Fruit fly (Drosophila melanogaster) whole organism, wandering third instar larva: ENCODE measurements around the gene CG15160.

Source experiments
- Abd-B ChIP-seq: fragments of >200 bp; optimal IDR thresholded peaks from 2 replicates; lab custom pipeline; 2017; ENCODE audit warnings: missing biosample characterization, missing genetic modification characterization
- CG32264 ChIP-seq: fragments of 200-800 bp; sonication (Bioruptor generic); optimal IDR thresholded peaks from 2 replicates; lab custom pipeline; 2016; ENCODE audit warnings: missing biosample characterization, missing genetic modification characterization
- CG9705 ChIP-seq: fragments of 200-800 bp; sonication (Bioruptor generic); optimal IDR thresholded peaks from 2 replicates; lab custom pipeline; 2018; ENCODE audit warnings: missing biosample characterization, mild to moderate bottlenecking, missing genetic modification characterization
- CrebA ChIP-seq: fragments of 200-800 bp; sonication (Bioruptor generic); optimal IDR thresholded peaks from 2 replicates; lab custom pipeline; 2016; ENCODE audit warnings: missing biosample characterization, mild to moderate bottlenecking, missing genetic modification characterization, borderline replicate concordance
- Dfd ChIP-seq: fragments of >200 bp; optimal IDR thresholded peaks from 2 replicates; lab custom pipeline; 2017; ENCODE audit warnings: missing biosample characterization, missing genetic modification characterization
- Dif ChIP-seq: fragments of 200-275, 200-300 bp; sonication (Bioruptor generic); optimal IDR thresholded peaks from 2 replicates; lab custom pipeline; 2018; ENCODE audit warnings: missing biosample characterization, missing genetic modification characterization; ENCODE audit not compliant: partially characterized antibody
- GATAd ChIP-seq: sonication (Bioruptor generic); optimal IDR thresholded peaks from 2 replicates; lab custom pipeline; 2016; ENCODE audit warnings: missing biosample characterization, missing genetic modification characterization
- HLH106 ChIP-seq: fragments of 200-800 bp; optimal IDR thresholded peaks from 3 replicates; lab custom pipeline; 2019; ENCODE audit warnings: missing biosample characterization, mild to moderate bottlenecking, missing genetic modification characterization, moderate library complexity
- Hnf4 ChIP-seq: fragments of 200-800 bp; sonication (Bioruptor generic); optimal IDR thresholded peaks from 2 replicates; lab custom pipeline; 2016; ENCODE audit warnings: missing biosample characterization, mild to moderate bottlenecking, missing genetic modification characterization
- Hr78 ChIP-seq: fragments of >200 bp; optimal IDR thresholded peaks from 2 replicates; lab custom pipeline; 2017; ENCODE audit warnings: missing biosample characterization, missing genetic modification characterization
- Hr83 ChIP-seq: fragments of 200-300 bp; sonication (Bioruptor generic); optimal IDR thresholded peaks from 2 replicates; lab custom pipeline; 2016; ENCODE audit warnings: missing biosample characterization, mild to moderate bottlenecking, missing genetic modification characterization, moderate library complexity; ENCODE audit not compliant: poor library complexity, severe bottlenecking
- Jra ChIP-seq: sonication (Bioruptor generic); optimal IDR thresholded peaks from 2 replicates; lab custom pipeline; 2016; ENCODE audit warnings: missing biosample characterization, missing genetic modification characterization
- Mio ChIP-seq: sonication (Bioruptor generic); optimal IDR thresholded peaks from 2 replicates; lab custom pipeline; 2016; ENCODE audit warnings: missing biosample characterization, missing genetic modification characterization
- Myc ChIP-seq: fragments of >200 bp; optimal IDR thresholded peaks from 2 replicates; lab custom pipeline; 2017
- N ChIP-seq: fragments of >200 bp; optimal IDR thresholded peaks from 2 replicates; lab custom pipeline; 2018; ENCODE audit warnings: missing biosample characterization, missing external identifiers, missing genetic modification characterization
- OdsH ChIP-seq: fragments of 200-800 bp; sonication (Bioruptor generic); optimal IDR thresholded peaks from 2 replicates; lab custom pipeline; 2016; ENCODE audit warnings: missing biosample characterization, mild to moderate bottlenecking, missing genetic modification characterization
- Rel ChIP-seq, 2 experiments: fragments of 200-800 bp; sonication (Bioruptor generic) in 1 of 2; optimal IDR thresholded peaks; 2 replicates in 1 of 2; 3 replicates in 1 of 2; lab custom pipeline; 2016 to 2019; ENCODE audit warnings: mild to moderate bottlenecking in 2 of 2, missing biosample characterization in 2 of 2, missing genetic modification characterization in 2 of 2, moderate library complexity in 1 of 2
- Sp1 ChIP-seq: fragments of 200-800 bp; sonication (Bioruptor generic); optimal IDR thresholded peaks from 3 replicates; lab custom pipeline; 2019; ENCODE audit warnings: missing biosample characterization, mild to moderate bottlenecking, missing genetic modification characterization, moderate library complexity
- Vsx2 ChIP-seq: fragments of 200-300, 225-300 bp; sonication (Bioruptor generic); optimal IDR thresholded peaks from 2 replicates; lab custom pipeline; 2018; ENCODE audit warnings: missing biosample characterization, missing genetic modification characterization; ENCODE audit not compliant: partially characterized antibody
- br ChIP-seq: fragments of 200-800 bp; sonication (Bioruptor generic); optimal IDR thresholded peaks from 2 replicates; lab custom pipeline; 2016; ENCODE audit warnings: missing biosample characterization, missing genetic modification characterization
- brk ChIP-seq: fragments of 200-800 bp; sonication (Bioruptor generic); optimal IDR thresholded peaks from 2 replicates; lab custom pipeline; 2016; ENCODE audit warnings: missing biosample characterization, mild to moderate bottlenecking, missing genetic modification characterization
- dl ChIP-seq, 2 experiments: fragments of 175-275, 200-275 bp in 1 of 2; fragments of 200-275 bp in 1 of 2; sonication (Bioruptor generic); optimal IDR thresholded peaks; lab custom pipeline; 2018; ENCODE audit warnings: mild to moderate bottlenecking in 2 of 2, missing biosample characterization in 2 of 2, missing genetic modification characterization in 2 of 2, moderate library complexity in 2 of 2; ENCODE audit not compliant: partially characterized antibody in 2 of 2, insufficient read depth in 1 of 2
- dmrt93B ChIP-seq: fragments of 200-800 bp; sonication (Bioruptor generic); optimal IDR thresholded peaks from 2 replicates; lab custom pipeline; 2018; ENCODE audit warnings: missing biosample characterization, mild to moderate bottlenecking, missing genetic modification characterization
- dsf ChIP-seq: sonication (Bioruptor generic); optimal IDR thresholded peaks from 2 replicates; lab custom pipeline; 2016; ENCODE audit warnings: missing biosample characterization, missing genetic modification characterization, borderline replicate concordance
- ey ChIP-seq: fragments of 200-800 bp; sonication (Bioruptor generic); optimal IDR thresholded peaks from 2 replicates; lab custom pipeline; 2016; ENCODE audit warnings: missing biosample characterization, missing genetic modification characterization
- foxo ChIP-seq, 2 experiments: fragments of 200-800 bp; sonication (Bioruptor generic); optimal IDR thresholded peaks; 2 replicates in 1 of 2; 3 replicates in 1 of 2; lab custom pipeline; 2016 to 2017; ENCODE audit warnings: missing biosample characterization in 2 of 2, missing genetic modification characterization in 2 of 2
- fru ChIP-seq: fragments of 200-800 bp; sonication (Bioruptor generic); optimal IDR thresholded peaks from 3 replicates; lab custom pipeline; 2016; ENCODE audit warnings: missing biosample characterization, mild to moderate bottlenecking, missing genetic modification characterization
- h ChIP-seq: fragments of 200-800 bp; sonication (Bioruptor generic); optimal IDR thresholded peaks from 3 replicates; lab custom pipeline; 2016; ENCODE audit warnings: missing biosample characterization, mild to moderate bottlenecking, missing genetic modification characterization
- jim ChIP-seq: fragments of 175-275, 200-325 bp; sonication (Bioruptor generic); optimal IDR thresholded peaks from 2 replicates; lab custom pipeline; 2016; ENCODE audit warnings: missing biosample characterization, mild to moderate bottlenecking, missing genetic modification characterization
- lola ChIP-seq: fragments of >200 bp; optimal IDR thresholded peaks from 2 replicates; lab custom pipeline; 2017; ENCODE audit warnings: missing biosample characterization, missing genetic modification characterization
- pan ChIP-seq: fragments of >200 bp; optimal IDR thresholded peaks from 2 replicates; lab custom pipeline; 2017
- psq ChIP-seq: fragments of 200-800 bp; sonication (Bioruptor generic); optimal IDR thresholded peaks from 3 replicates; lab custom pipeline; 2017; ENCODE audit warnings: missing biosample characterization, mild to moderate bottlenecking, missing genetic modification characterization, moderate library complexity
- rgr ChIP-seq: fragments of 200-800 bp; sonication (Bioruptor generic); optimal IDR thresholded peaks from 3 replicates; lab custom pipeline; 2016; ENCODE audit warnings: missing biosample characterization, mild to moderate bottlenecking, missing genetic modification characterization
- sage ChIP-seq: fragments of 200-800 bp; sonication (Bioruptor generic); optimal IDR thresholded peaks from 2 replicates; lab custom pipeline; 2016; ENCODE audit warnings: missing biosample characterization, mild to moderate bottlenecking, missing genetic modification characterization
- sv ChIP-seq: fragments of 200-800 bp; sonication (Bioruptor generic); optimal IDR thresholded peaks from 3 replicates; lab custom pipeline; 2016; ENCODE audit warnings: missing biosample characterization, missing genetic modification characterization
- tai ChIP-seq: sonication (Bioruptor generic); optimal IDR thresholded peaks from 2 replicates; lab custom pipeline; 2016; ENCODE audit warnings: missing biosample characterization, missing genetic modification characterization
- usp ChIP-seq: fragments of >200 bp; optimal IDR thresholded peaks from 2 replicates; lab custom pipeline; 2017; ENCODE audit warnings: missing biosample characterization, missing genetic modification characterization
- woc ChIP-seq: sonication (Bioruptor generic); optimal IDR thresholded peaks from 2 replicates; lab custom pipeline; 2016; ENCODE audit warnings: missing biosample characterization, mild to moderate bottlenecking, missing genetic modification characterization

The CG15160 gene

dm6 chr2L:18556384-18556783 is 34.3 kb upstream of the CG15160 start:
- TF ChIP-seq brk (GFP tag; lab: Kevin White, UChicago) = no peak
- no peak for TF ChIP-seq fru (GFP tag; lab: Kevin White, UChicago)

- TF ChIP-seq OdsH (GFP tag; lab: Kevin White, UChicago) (peak; percentile 14), Mio (no peak), rgr (GFP tag; lab: Kevin White, UChicago) (peak; percentile 20), sage (GFP tag; lab: Kevin White, UChicago) (peak; percentile 29), CG9705 (GFP tag; lab: Kevin White, UChicago) (no peak), Hr78 (GFP tag; lab: Kevin White, UChicago) (no peak), fru (GFP tag; lab: Kevin White, UChicago) (peak; percentile 39), woc (no peak), Hnf4 (GFP tag; lab: Kevin White, UChicago) (peak; percentile 4), Rel (GFP tag; optimal IDR thresholded peaks at IDR 0.05; lab: Kevin White, UChicago) (no peak), Rel (tag; optimal IDR thresholded peaks at IDR 0.05; lab: Kevin White, UChicago) (no peak), br (no peak), pan (no peak), Dif (GFP tag; lab: Kevin White, UChicago) (no peak), dmrt93B (GFP tag; lab: Kevin White, UChicago) (no peak), foxo (GFP tag; optimal IDR thresholded peaks at IDR 0.05; lab: Kevin White, UChicago) (peak in 1 of 2 experiments; percentile 73), HLH106 (tag; lab: Kevin White, UChicago) (peak; percentile 17), N (no peak), psq (GFP tag; lab: Kevin White, UChicago) (peak; percentile 48), Abd-B (GFP tag; lab: Kevin White, UChicago) (no peak), sv (GFP tag; lab: Kevin White, UChicago) (peak; percentile 52), Vsx2 (GFP tag; lab: Kevin White, UChicago) (no peak), usp (GFP tag; lab: Kevin White, UChicago) (no peak), CG32264 (no peak), Hr83 (GFP tag; lab: Kevin White, UChicago) (no peak), h (GFP tag; lab: Kevin White, UChicago) (peak; percentile 11), Dfd (no peak), tai (GFP tag; lab: Kevin White, UChicago) (no peak), dsf (GFP tag; lab: Kevin White, UChicago) (no peak), jim (GFP tag; lab: Kevin White, UChicago) (no peak), CrebA (no peak), dl (GFP tag; optimal IDR thresholded peaks at IDR 0.05; lab: Kevin White, UChicago; ENCODE audit: insufficient read depth in 1 of 2, partially characterized antibody in 2 of 2) (no peak), ey (GFP tag; lab: Kevin White, UChicago) (no peak), GATAd (GFP tag; lab: Kevin White, UChicago) (no peak), brk (GFP tag; lab: Kevin White, UChicago) (no peak), Sp1 (GFP tag; lab: Kevin White, UChicago) (no peak), Jra (no peak), lola (GFP tag; lab: Kevin White, UChicago) (no peak), Myc (lab: Kevin White, UChicago) (no peak)
Measured at dm6 chr2L:18557965-18558537, 32.6 kb upstream of the CG15160 start.

dm6 chr2L:18559084-18559483 is 31.6 kb upstream of the CG15160 start:
- TF ChIP-seq tai (GFP tag; lab: Kevin White, UChicago) (no peak), sv (GFP tag; lab: Kevin White, UChicago) (no peak), CG32264 (no peak), Jra (no peak), sage (GFP tag; lab: Kevin White, UChicago) (no peak), Dfd (no peak), Abd-B (GFP tag; lab: Kevin White, UChicago) (no peak), Mio (no peak), CG9705 (GFP tag; lab: Kevin White, UChicago) (peak; percentile 20), foxo (GFP tag; optimal IDR thresholded peaks at IDR 0.05; lab: Kevin White, UChicago) (peak in 1 of 2 experiments; percentile 28), Hnf4 (GFP tag; lab: Kevin White, UChicago) (peak; percentile 26), dl (GFP tag; optimal IDR thresholded peaks at IDR 0.05; lab: Kevin White, UChicago; ENCODE audit: insufficient read depth in 1 of 2, partially characterized antibody in 2 of 2) (no peak), Dif (GFP tag; lab: Kevin White, UChicago) (no peak), Hr78 (GFP tag; lab: Kevin White, UChicago) (no peak), lola (GFP tag; lab: Kevin White, UChicago) (no peak), pan (no peak), Vsx2 (GFP tag; lab: Kevin White, UChicago) (no peak), usp (GFP tag; lab: Kevin White, UChicago) (no peak), Sp1 (GFP tag; lab: Kevin White, UChicago) (peak; percentile 19), br (no peak), fru (GFP tag; lab: Kevin White, UChicago) (no peak), HLH106 (tag; lab: Kevin White, UChicago) (no peak), woc (no peak), dmrt93B (GFP tag; lab: Kevin White, UChicago) (no peak), dsf (GFP tag; lab: Kevin White, UChicago) (no peak), brk (GFP tag; lab: Kevin White, UChicago) (no peak), Myc (lab: Kevin White, UChicago) (no peak), Rel (GFP tag; optimal IDR thresholded peaks at IDR 0.05; lab: Kevin White, UChicago) (no peak), Rel (tag; optimal IDR thresholded peaks at IDR 0.05; lab: Kevin White, UChicago) (peak; percentile 54), ey (GFP tag; lab: Kevin White, UChicago) (no peak), CrebA (peak; percentile 54), Hr83 (GFP tag; lab: Kevin White, UChicago) (peak; percentile 25), h (GFP tag; lab: Kevin White, UChicago) (peak; percentile 78), jim (GFP tag; lab: Kevin White, UChicago) (no peak), rgr (GFP tag; lab: Kevin White, UChicago) (peak; percentile 19), GATAd (GFP tag; lab: Kevin White, UChicago) (peak; percentile 12), psq (GFP tag; lab: Kevin White, UChicago) (peak; percentile 28), OdsH (GFP tag; lab: Kevin White, UChicago) (peak; percentile 41)
